Fruit fly (Drosophila melanogaster) Kc167 (cell line): Measurements from ENCODE around the gene CG10919.

ENCODE experiments used
- Myc ChIP-seq: fragments of >200 bp; optimal IDR thresholded peaks from 2 replicates; lab custom pipeline; 2017; ENCODE audit warnings: missing external identifiers
- Sin3A ChIP-seq: fragments of >200 bp; optimal IDR thresholded peaks from 2 replicates; lab custom pipeline; 2018; ENCODE audit warnings: missing external identifiers
- insv ChIP-seq: fragments of >200 bp; optimal IDR thresholded peaks from 3 replicates; lab custom pipeline; 2018; ENCODE audit warnings: missing external identifiers
- psq ChIP-seq: fragments of >200 bp; optimal IDR thresholded peaks from 2 replicates; lab custom pipeline; 2017; ENCODE audit warnings: missing external identifiers
- ttk ChIP-seq: sonication (Bioruptor generic); optimal IDR thresholded peaks from 2 replicates; lab custom pipeline; 2017; ENCODE audit warnings: missing external identifiers

dm6 chr3R:7753518-7753917 is 4.4 kb upstream of the CG10919 start:
- TF ChIP-seq Sin3A (lab: Kevin White, UChicago) (no peak), Myc (lab: Kevin White, UChicago) (no peak), ttk (no peak), psq (lab: Kevin White, UChicago) (no peak), insv (lab: Kevin White, UChicago) (no peak)
